Worm (Caenorhabditis elegans) whole organism, young adult: ENCODE results near the gene srt-68.

Source experiments
- B0035.1 ChIP-seq: sonication (generic microtip); optimal IDR thresholded peaks from 2 replicates; lab custom pipeline; 2016; ENCODE audit warnings: missing genetic modification characterization, mild to moderate bottlenecking, missing compliant biosample characterization, missing genotype, missing genetic modification reagents
- F22D6.2 ChIP-seq: sonication (generic microtip); optimal IDR thresholded peaks from 2 replicates; lab custom pipeline; 2016; ENCODE audit warnings: mild to moderate bottlenecking, missing genetic modification characterization, missing compliant biosample characterization
- F23B12.7 ChIP-seq: sonication (generic microtip); optimal IDR thresholded peaks from 2 replicates; lab custom pipeline; 2017; ENCODE audit warnings: missing genetic modification characterization, mild to moderate bottlenecking, missing compliant biosample characterization, antibody characterized with exemption, moderate library complexity; ENCODE audit not compliant: insufficient read depth
- F33H1.4 ChIP-seq: fragments of 200-800 bp; sonication (Bioruptor generic); IDR thresholded peaks from 2 replicates; pipeline ENCODE4 v1.3.6; 2022; ENCODE audit warnings: missing genetic modification reagents, missing genetic modification characterization, missing compliant biosample characterization
- F37B4.10 ChIP-seq: fragments of 200-800 bp; sonication (Bioruptor generic); IDR thresholded peaks from 2 replicates; pipeline ENCODE4 v1.3.6; 2022; ENCODE audit warnings: missing genetic modification characterization, missing compliant biosample characterization
- F52B5.7 ChIP-seq: sonication (generic microtip); optimal IDR thresholded peaks from 2 replicates; lab custom pipeline; 2016; ENCODE audit warnings: mild to moderate bottlenecking, missing genetic modification characterization, missing compliant biosample characterization
- F57A8.1 ChIP-seq: fragments of 200-800 bp; sonication (Bioruptor generic); optimal IDR thresholded peaks from 2 replicates; lab custom pipeline; 2018; ENCODE audit warnings: mild to moderate bottlenecking, missing genetic modification characterization, moderate library complexity, missing compliant biosample characterization
- K11D2.4 ChIP-seq: fragments of 200-800 bp; sonication (Bioruptor generic); IDR thresholded peaks from 2 replicates; pipeline ENCODE4 v1.3.6; 2022; ENCODE audit warnings: missing genetic modification reagents, missing genetic modification characterization, missing compliant biosample characterization
- K12H6.12 ChIP-seq: fragments of 200-800 bp; sonication (Bioruptor generic); optimal IDR thresholded peaks from 2 replicates; lab custom pipeline; 2018; ENCODE audit warnings: mild to moderate bottlenecking, missing genetic modification characterization, missing compliant biosample characterization
- Y53F4B.3 ChIP-seq: fragments of 200-800 bp; sonication (Bioruptor generic); IDR thresholded peaks from 2 replicates; pipeline ENCODE4 v1.3.6; 2022; ENCODE audit warnings: missing genetic modification reagents, missing genetic modification characterization, missing compliant biosample characterization
- Y67H2A.10 ChIP-seq: fragments of 200-800 bp; sonication (Bioruptor generic); conservative IDR thresholded peaks from 2 replicates; pipeline ENCODE4 v1.3.6; 2022; ENCODE audit warnings: missing genetic modification reagents, missing genetic modification characterization, missing compliant biosample characterization
- Y95B8A.8 ChIP-seq: fragments of 200-800 bp; sonication (Bioruptor generic); IDR thresholded peaks from 2 replicates; pipeline ENCODE4 v1.3.6; 2022; ENCODE audit warnings: missing genetic modification reagents, missing genetic modification characterization, missing compliant biosample characterization
- akir-1 ChIP-seq: fragments of 200-800 bp; sonication (Bioruptor generic); optimal IDR thresholded peaks from 2 replicates; lab custom pipeline; 2018; ENCODE audit warnings: mild to moderate bottlenecking, missing genetic modification characterization, moderate library complexity, missing compliant biosample characterization
- aptf-3 ChIP-seq: fragments of 200-800 bp; sonication (Bioruptor generic); IDR thresholded peaks from 2 replicates; pipeline ENCODE4 v1.3.6; 2022; ENCODE audit warnings: missing genetic modification characterization, missing compliant biosample characterization
- athp-1 ChIP-seq: sonication (generic microtip); optimal IDR thresholded peaks from 2 replicates; lab custom pipeline; 2017; ENCODE audit warnings: mild to moderate bottlenecking, missing genetic modification characterization, missing compliant biosample characterization
- attf-3 ChIP-seq: fragments of 200-800 bp; sonication (Bioruptor generic); conservative IDR thresholded peaks from 2 replicates; pipeline ENCODE4 v1.3.6; 2022; ENCODE audit warnings: missing genetic modification reagents, missing genetic modification characterization, missing compliant biosample characterization
- attf-5 ChIP-seq: fragments of 200-800 bp; sonication (Bioruptor generic); optimal IDR thresholded peaks from 2 replicates; lab custom pipeline; 2018; ENCODE audit warnings: mild to moderate bottlenecking, missing genetic modification characterization, missing compliant biosample characterization
- attf-6 ChIP-seq: fragments of 200-800 bp; sonication (Bioruptor generic); IDR thresholded peaks from 2 replicates; pipeline ENCODE4 v1.3.6; 2022; ENCODE audit warnings: missing genetic modification reagents, missing genetic modification characterization, missing compliant biosample characterization
- bed-2 ChIP-seq: fragments of 200-800 bp; sonication (Bioruptor generic); IDR thresholded peaks from 2 replicates; pipeline ENCODE4 v1.3.6; 2022; ENCODE audit warnings: missing genetic modification reagents, missing genetic modification characterization, missing compliant biosample characterization
- cebp-1 ChIP-seq, 2 experiments: fragments of 200-800 bp in 1 of 2; sonication (Bioruptor generic) in 1 of 2; sonication (generic microtip) in 1 of 2; IDR thresholded peaks in 1 of 2; optimal IDR thresholded peaks in 1 of 2; 2 replicates each; pipeline versions ENCODE4 v1.3.6 to Lab custom; 2017 to 2022; ENCODE audit warnings: missing compliant biosample characterization in 2 of 2, missing genetic modification characterization in 2 of 2, mild to moderate bottlenecking in 1 of 2, missing genetic modification reagents in 1 of 2, moderate library complexity in 1 of 2
- ceh-27 ChIP-seq: fragments of 200-800 bp; sonication (Bioruptor generic); optimal IDR thresholded peaks from 2 replicates; lab custom pipeline; 2018; ENCODE audit warnings: mild to moderate bottlenecking, missing genetic modification characterization, moderate library complexity, missing compliant biosample characterization
- ceh-79 ChIP-seq: sonication (generic microtip); optimal IDR thresholded peaks from 2 replicates; lab custom pipeline; 2017; ENCODE audit warnings: mild to moderate bottlenecking, missing genetic modification characterization, missing compliant biosample characterization
- chd-7 ChIP-seq: sonication (generic microtip); optimal IDR thresholded peaks from 2 replicates; lab custom pipeline; 2016; ENCODE audit warnings: mild to moderate bottlenecking, missing genetic modification characterization, moderate library complexity, missing compliant biosample characterization
- die-1 ChIP-seq: sonication (generic microtip); optimal IDR thresholded peaks from 2 replicates; lab custom pipeline; 2016; ENCODE audit warnings: missing genotype, mild to moderate bottlenecking, missing genetic modification characterization, missing compliant biosample characterization
- dox-1 ChIP-seq: fragments of 200-800 bp; sonication (Bioruptor generic); IDR thresholded peaks from 2 replicates; pipeline ENCODE4 v1.3.6; 2022; ENCODE audit warnings: missing genetic modification reagents, missing genetic modification characterization, missing compliant biosample characterization
- egl-44 ChIP-seq: fragments of 200-800 bp; sonication (Bioruptor generic); IDR thresholded peaks from 2 replicates; pipeline ENCODE4 v1.3.6; 2022; ENCODE audit warnings: missing genetic modification reagents, missing genetic modification characterization, missing compliant biosample characterization
- egrh-3 ChIP-seq: fragments of 200-800 bp; sonication (Bioruptor generic); IDR thresholded peaks from 2 replicates; pipeline ENCODE4 v1.3.6; 2022; ENCODE audit warnings: missing genetic modification reagents, missing genetic modification characterization, missing compliant biosample characterization
- ekl-4 ChIP-seq: fragments of 200-800 bp; sonication (Bioruptor generic); IDR thresholded peaks from 2 replicates; pipeline ENCODE4 v1.3.6; 2022; ENCODE audit warnings: missing genetic modification reagents, missing genetic modification characterization, missing compliant biosample characterization
- him-1 ChIP-seq: sonication (generic microtip); optimal IDR thresholded peaks from 2 replicates; lab custom pipeline; 2016; ENCODE audit warnings: missing genotype, missing genetic modification reagents, missing genetic modification characterization, missing compliant biosample characterization
- hlh-12 ChIP-seq: sonication (generic microtip); optimal IDR thresholded peaks from 2 replicates; lab custom pipeline; 2016; ENCODE audit warnings: missing genetic modification characterization, missing compliant biosample characterization
- hmg-1.2 ChIP-seq: fragments of 200-800 bp; sonication (Bioruptor generic); IDR thresholded peaks from 2 replicates; pipeline ENCODE4 v1.3.6; 2022; ENCODE audit warnings: missing genetic modification reagents, missing genetic modification characterization, missing compliant biosample characterization
- hrde-1 ChIP-seq: sonication (generic microtip); optimal IDR thresholded peaks from 2 replicates; lab custom pipeline; 2016; ENCODE audit warnings: missing genetic modification characterization, mild to moderate bottlenecking, missing compliant biosample characterization, moderate library complexity, missing genotype, missing genetic modification reagents, borderline replicate concordance
- lsl-1 ChIP-seq: fragments of 200-800 bp; sonication (Bioruptor generic); optimal IDR thresholded peaks from 2 replicates; lab custom pipeline; 2018; ENCODE audit warnings: mild to moderate bottlenecking, missing genetic modification characterization, moderate library complexity, missing compliant biosample characterization
- madf-8 ChIP-seq: fragments of 200-800 bp; sonication (Bioruptor generic); conservative IDR thresholded peaks from 2 replicates; pipeline ENCODE4 v1.3.6; 2022; ENCODE audit warnings: missing genetic modification reagents, missing genetic modification characterization, missing compliant biosample characterization
- mes-4 ChIP-seq: sonication (generic microtip); optimal IDR thresholded peaks from 2 replicates; lab custom pipeline; 2016; ENCODE audit warnings: missing genotype, missing genetic modification characterization, missing compliant biosample characterization
- nfyb-1 ChIP-seq: fragments of 200-800 bp; sonication (Bioruptor generic); IDR thresholded peaks from 2 replicates; pipeline ENCODE4 v1.3.6; 2022; ENCODE audit warnings: missing genetic modification reagents, missing genetic modification characterization, missing compliant biosample characterization
- nhr-90 ChIP-seq: sonication (generic microtip); optimal IDR thresholded peaks from 2 replicates; lab custom pipeline; 2016; ENCODE audit warnings: missing genotype, mild to moderate bottlenecking, missing genetic modification characterization, missing compliant biosample characterization
- pha-4 ChIP-seq: fragments of 150-350 bp; sonication (generic microtip); optimal IDR thresholded peaks from 2 replicates; lab custom pipeline; 2014; ENCODE audit warnings: missing biosample characterization, missing genetic modification reagents, missing genetic modification characterization
- sdz-38 ChIP-seq: sonication (generic microtip); optimal IDR thresholded peaks from 2 replicates; lab custom pipeline; 2016; ENCODE audit warnings: missing genotype, missing genetic modification characterization, missing compliant biosample characterization
- snpc-1.3 ChIP-seq: sonication (generic microtip); optimal IDR thresholded peaks from 2 replicates; lab custom pipeline; 2017; ENCODE audit warnings: missing genetic modification characterization, mild to moderate bottlenecking, missing compliant biosample characterization, antibody characterized with exemption, moderate library complexity, missing genotype, missing genetic modification reagents; ENCODE audit not compliant: insufficient read depth
- snpc-3.4 ChIP-seq: sonication (generic microtip); optimal IDR thresholded peaks from 2 replicates; lab custom pipeline; 2017; ENCODE audit warnings: missing genetic modification characterization, mild to moderate bottlenecking, missing compliant biosample characterization, antibody characterized with exemption, moderate library complexity, missing genotype, missing genetic modification reagents
- sptf-2 ChIP-seq: fragments of 200-800 bp; sonication (Bioruptor generic); optimal IDR thresholded peaks from 2 replicates; lab custom pipeline; 2018; ENCODE audit warnings: mild to moderate bottlenecking, missing genetic modification characterization, missing compliant biosample characterization
- tbp1 ChIP-seq: fragments of 200-800 bp; sonication (Bioruptor generic); optimal IDR thresholded peaks from 2 replicates; lab custom pipeline; 2018; ENCODE audit warnings: mild to moderate bottlenecking, missing genetic modification characterization, missing compliant biosample characterization
- unc-62 ChIP-seq: fragments of 150-350 bp; optimal IDR thresholded peaks from 2 replicates; lab custom pipeline; 2014; ENCODE audit warnings: missing biosample characterization, missing genetic modification reagents, missing genetic modification characterization
- xnd-1 ChIP-seq: sonication (generic microtip); optimal IDR thresholded peaks from 2 replicates; lab custom pipeline; 2016; ENCODE audit warnings: missing genotype, missing genetic modification reagents, missing genetic modification characterization, missing compliant biosample characterization
- ztf-22 ChIP-seq: fragments of 200-800 bp; sonication (Bioruptor generic); optimal IDR thresholded peaks from 2 replicates; lab custom pipeline; 2018; ENCODE audit warnings: mild to moderate bottlenecking, missing genetic modification characterization, moderate library complexity, missing compliant biosample characterization

Gene srt-68

DNA sequence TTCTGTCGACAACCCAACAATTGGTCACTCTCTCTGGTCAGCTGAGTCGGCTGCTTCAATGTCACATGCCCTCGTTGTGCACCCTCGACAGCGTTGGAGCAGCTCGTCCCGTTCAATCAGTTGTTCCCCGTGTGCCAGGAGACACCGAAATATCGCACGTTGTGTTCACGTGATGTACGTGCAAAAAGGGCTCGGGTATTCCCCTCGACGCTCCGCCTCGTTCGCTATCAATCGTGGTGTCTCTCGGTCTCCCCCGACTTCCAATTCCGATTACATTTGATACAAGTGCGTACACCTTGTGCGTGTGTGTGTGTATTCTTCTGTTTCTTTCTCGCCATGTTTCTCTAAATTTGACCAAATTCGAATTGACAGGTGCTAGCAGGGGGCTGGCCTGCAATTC is 19.6 kb upstream of the srt-68 start (continued):
- peak; percentile 78; the same call in 1 of the 2 replicates for TF ChIP-seq K11D2.4 (GFP tag; lab: Robert Waterston, UW)
- no peak for TF ChIP-seq B0035.1 (tag; lab: Kevin White, UChicago)
- peak; percentile 79 for TF ChIP-seq F22D6.2 (tag; lab: Kevin White, UChicago)
- no peak for TF ChIP-seq Y95B8A.8 (GFP tag; lab: Robert Waterston, UW)
- no peak for TF ChIP-seq snpc-1.3 (tag; lab: Kevin White, UChicago)
- TF ChIP-seq mes-4 = no peak
- no peak for TF ChIP-seq pha-4 (tag; lab: Kevin White, UChicago)
- no peak for TF ChIP-seq snpc-3.4 (tag; lab: Kevin White, UChicago)
- peak; percentile 64 for TF ChIP-seq attf-5 (GFP tag; lab: Kevin White, UChicago)

ce11 chrV:5269024-5269535 is 17.2 kb upstream of the srt-68 start, which contains the start of gene penr-1:
penr-1 (plus strand) TSS chrV:5269485.
- TF ChIP-seq F23B12.7 (tag; lab: Kevin White, UChicago) (no peak), cebp-1 (GFP tag; IDR thresholded peaks at IDR 0.05; lab: Robert Waterston, UW) (no peak), cebp-1 (tag; optimal IDR thresholded peaks at IDR 0.05; lab: Kevin White, UChicago) (no peak), nfyb-1 (GFP tag; lab: Robert Waterston, UW) (no peak), attf-3 (GFP tag; lab: Robert Waterston, UW) (no peak), egl-44 (GFP tag; lab: Robert Waterston, UW) (no peak), him-1 (tag; lab: Kevin White, UChicago) (no peak), akir-1 (GFP tag; lab: Kevin White, UChicago) (no peak), hlh-12 (tag; lab: Kevin White, UChicago) (no peak), Y67H2A.10 (no peak), sdz-38 (tag; lab: Kevin White, UChicago) (no peak), hrde-1 (no peak), ceh-79 (tag; lab: Kevin White, UChicago) (no peak), F37B4.10 (GFP tag; lab: Robert Waterston, UW) (no peak), hmg-1.2 (no peak), madf-8 (GFP tag; lab: Robert Waterston, UW) (no peak), unc-62 (GFP tag; lab: Kevin White, UChicago) (no peak), F52B5.7 (tag; lab: Kevin White, UChicago) (no peak), ceh-27 (no peak), F33H1.4 (GFP tag; lab: Robert Waterston, UW) (peak; percentile 27; the same call in 1 of the 2 replicates), tbp1 (GFP tag; lab: Kevin White, UChicago) (no peak), athp-1 (tag; lab: Kevin White, UChicago) (no peak), aptf-3 (GFP tag; lab: Robert Waterston, UW) (no peak), dox-1 (no peak; the same call in 1 of the 2 replicates), ztf-22 (GFP tag; lab: Kevin White, UChicago) (no peak), nhr-90 (tag; lab: Kevin White, UChicago) (no peak), K12H6.12 (no peak), egrh-3 (GFP tag; lab: Robert Waterston, UW) (no peak), xnd-1 (tag; lab: Kevin White, UChicago) (peak; percentile 8), bed-2 (GFP tag; lab: Robert Waterston, UW) (no peak), sptf-2 (GFP tag; lab: Kevin White, UChicago) (no peak), lsl-1 (GFP tag; lab: Kevin White, UChicago) (peak; percentile 18), chd-7 (tag; lab: Kevin White, UChicago) (no peak), Y53F4B.3 (GFP tag; lab: Robert Waterston, UW) (no peak), die-1 (tag; lab: Kevin White, UChicago) (no peak), F22D6.2 (tag; lab: Kevin White, UChicago) (no peak), F57A8.1 (no peak), ekl-4 (GFP tag; lab: Robert Waterston, UW) (no peak), attf-6 (GFP tag; lab: Robert Waterston, UW) (no peak)
